Fruit fly (Drosophila melanogaster): ENCODE data around the gene Cpr78Cb.
A peak's percentile ranks its signal among the peaks of the same experiment; 100 is the strongest.

- TF ChIP-seq CG15336 (GFP tag; IDR thresholded peaks at IDR 0.05) (no peak), CG6792 (GFP tag; optimal IDR thresholded peaks at IDR 0.05) (no peak), Sox102F (GFP tag; optimal IDR thresholded peaks at IDR 0.05) (peak; percentile 1), Lpt (GFP tag; optimal IDR thresholded peaks at IDR 0.05) (no peak), acj6 (GFP tag; optimal IDR thresholded peaks at IDR 0.05) (no peak)
These were observed 13.1 kb upstream of the Cpr78Cb start, which contains the start of gene ppl for dm6 chr3L:21280996-21281691.
